Worm (Caenorhabditis elegans): ENCODE results near the gene C14C10.5.
A peak's percentile ranks its signal among the peaks of the same experiment; 100 is the strongest.

The C14C10.5 gene

ce11 chrV:12575846-12576245, 24.1 kb upstream of the C14C10.5 start:
- no peak for TF ChIP-seq unc-62 (GFP tag; optimal IDR thresholded peaks at IDR 0.05)
- no peak for TF ChIP-seq lin-35 (GFP tag; optimal IDR thresholded peaks at IDR 0.05)
- TF ChIP-seq dsc-1 (tag; optimal IDR thresholded peaks at IDR 0.05): no peak
- TF ChIP-seq ceh-8 (GFP tag; optimal IDR thresholded peaks at IDR 0.05): peak; percentile 68

DNA sequence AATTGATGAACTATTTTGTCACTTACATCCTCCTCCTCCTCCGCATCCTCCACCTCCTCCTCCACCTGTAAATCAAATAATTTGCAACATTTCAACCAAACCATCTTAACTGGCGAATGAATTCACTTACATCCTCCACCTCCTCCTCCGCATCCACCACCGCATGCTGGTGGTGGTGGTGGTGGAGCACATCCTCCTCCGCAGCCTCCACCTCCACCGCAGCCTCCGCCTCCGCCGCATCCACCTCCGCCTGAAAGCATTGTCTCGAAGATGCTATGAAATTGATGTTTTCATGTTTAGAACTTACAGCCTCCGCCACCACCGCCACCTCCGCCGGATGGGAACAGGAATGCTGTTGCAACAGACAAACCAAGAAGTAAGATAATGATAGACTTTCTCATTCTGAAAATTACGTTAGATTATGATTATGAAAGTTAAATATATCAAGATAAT, 23.5 kb upstream of the C14C10.5 start, which contains the start of gene grl-23:
TSS of gene grl-23 (minus strand) at position 403 of the 453 bp plus-strand sequence.
- TF ChIP-seq nhr-47 (tag; optimal IDR thresholded peaks at IDR 0.05) (no peak), ztf-4 (tag; optimal IDR thresholded peaks at IDR 0.05) (no peak), elt-2 (tag; optimal IDR thresholded peaks at IDR 0.05) (no peak), ceh-8 (GFP tag; optimal IDR thresholded peaks at IDR 0.05) (no peak), lin-13 (GFP tag; optimal IDR thresholded peaks at IDR 0.05) (no peak), egl-13 (tag; optimal IDR thresholded peaks at IDR 0.05) (no peak), nhr-85 (tag) (no peak), xbp-1 (tag; optimal IDR thresholded peaks at IDR 0.05) (no peak), fos-1 (tag; optimal IDR thresholded peaks at IDR 0.05) (no peak)

- TF ChIP-seq ztf-4 (tag; optimal IDR thresholded peaks at IDR 0.05): no peak
- TF ChIP-seq ceh-63 (GFP tag; optimal IDR thresholded peaks at IDR 0.05): no peak
- no peak for TF ChIP-seq F16B12.6 (tag; optimal IDR thresholded peaks at IDR 0.05)
- TF ChIP-seq zag-1 (tag; optimal IDR thresholded peaks at IDR 0.05): no peak
- TF ChIP-seq aha-1 (tag; optimal IDR thresholded peaks at IDR 0.05): no peak
- TF ChIP-seq nhr-28 (tag; optimal IDR thresholded peaks at IDR 0.05): no peak
- no peak for TF ChIP-seq Y116A8C.19 (tag; optimal IDR thresholded peaks at IDR 0.05; ENCODE audit: borderline replicate concordance)
- TF ChIP-seq nhr-76 (tag; optimal IDR thresholded peaks at IDR 0.05): no peak
- TF ChIP-seq hpl-2 (GFP tag; optimal IDR thresholded peaks at IDR 0.05): no peak
- TF ChIP-seq lin-14 (GFP tag; optimal IDR thresholded peaks at IDR 0.05): no peak
- TF ChIP-seq grh-1 (GFP tag; IDR thresholded peaks at IDR 0.05): no peak
- TF ChIP-seq C34B4.2 (tag; optimal IDR thresholded peaks at IDR 0.05): no peak
- TF ChIP-seq lin-15B (tag; optimal IDR thresholded peaks at IDR 0.05): no peak
- TF ChIP-seq nhr-12 (tag; optimal IDR thresholded peaks at IDR 0.05): no peak
- no peak for TF ChIP-seq blmp-1 (tag; optimal IDR thresholded peaks at IDR 0.05)
- TF ChIP-seq egl-13 (tag; optimal IDR thresholded peaks at IDR 0.05): no peak
- TF ChIP-seq unc-98 (GFP tag; IDR thresholded peaks at IDR 0.05): no peak
These were observed 20.7 kb upstream of the C14C10.5 start, which contains the start of gene E02A10.3 for ce11 chrV:12579299-12579698. TSS of gene E02A10.3 (plus strand) at chrV:12579599.

DNA sequence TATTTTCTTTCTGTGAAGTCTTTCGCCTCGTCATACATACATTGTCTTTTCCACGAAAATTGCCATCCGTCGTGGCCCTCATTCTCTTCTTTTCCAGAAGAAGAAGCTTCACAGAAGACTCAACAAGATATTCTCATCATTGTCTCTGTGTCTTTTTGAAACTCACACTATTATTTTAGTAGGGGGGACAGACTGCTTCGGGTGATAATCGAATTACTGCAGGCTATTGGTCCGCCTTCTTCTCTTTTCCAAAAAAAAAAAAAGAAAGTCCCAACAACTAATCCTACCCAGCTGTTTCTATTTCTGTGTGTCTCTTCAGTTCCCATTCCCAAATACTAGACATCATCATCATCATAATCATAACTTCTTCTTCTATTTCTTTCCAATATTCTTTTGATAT, 16.6 kb upstream of the C14C10.5 start:
- no peak for TF ChIP-seq xbp-1 (tag; optimal IDR thresholded peaks at IDR 0.05)
- peak; percentile 52 for TF ChIP-seq lin-14 (GFP tag; optimal IDR thresholded peaks at IDR 0.05)
- TF ChIP-seq C34B4.2 (tag; optimal IDR thresholded peaks at IDR 0.05): no peak
- no peak for TF ChIP-seq fkh-10 (GFP tag; optimal IDR thresholded peaks at IDR 0.05)
- TF ChIP-seq zag-1 (tag; optimal IDR thresholded peaks at IDR 0.05): no peak
- peak; percentile 25 for TF ChIP-seq tbx-2 (tag; optimal IDR thresholded peaks at IDR 0.05)
- TF ChIP-seq nhr-71 (tag; optimal IDR thresholded peaks at IDR 0.05): peak; percentile 24
- TF ChIP-seq fkh-4 (tag; optimal IDR thresholded peaks at IDR 0.05; ENCODE audit: borderline replicate concordance): no peak
- TF ChIP-seq ceh-90 (tag; optimal IDR thresholded peaks at IDR 0.05): no peak
- TF ChIP-seq egl-13 (tag; optimal IDR thresholded peaks at IDR 0.05): no peak
- no peak for TF ChIP-seq F16B12.6 (tag; optimal IDR thresholded peaks at IDR 0.05)
- TF ChIP-seq ceh-88 (GFP tag; IDR thresholded peaks at IDR 0.05): no peak
- TF ChIP-seq egl-27 (tag; optimal IDR thresholded peaks at IDR 0.05): no peak
- no peak for TF ChIP-seq nhr-237 (tag; optimal IDR thresholded peaks at IDR 0.05)
- no peak for TF ChIP-seq nhr-19 (GFP tag; conservative IDR thresholded peaks at IDR 0.05)
- no peak for TF ChIP-seq snpc-4 (tag; optimal IDR thresholded peaks at IDR 0.05)
- TF ChIP-seq hlh-17 (GFP tag; optimal IDR thresholded peaks at IDR 0.05; ENCODE audit: borderline replicate concordance): no peak
- TF ChIP-seq ama-1 (optimal IDR thresholded peaks at IDR 0.05): no peak
- no peak for TF ChIP-seq mep-1 (tag; optimal IDR thresholded peaks at IDR 0.05)
- TF ChIP-seq efl-1 (optimal IDR thresholded peaks at IDR 0.05): no peak
- peak in 1 of 2 experiments; percentile 20 for TF ChIP-seq efl-1 (GFP tag; optimal IDR thresholded peaks at IDR 0.05 in 1 of 2)
- no peak for TF ChIP-seq ceh-82 (tag; optimal IDR thresholded peaks at IDR 0.05)
